Worm (Caenorhabditis elegans): ENCODE results near the gene F17C11.4.
A peak's percentile ranks its signal among the peaks of the same experiment; 100 is the strongest.

The F17C11.4 gene

DNA sequence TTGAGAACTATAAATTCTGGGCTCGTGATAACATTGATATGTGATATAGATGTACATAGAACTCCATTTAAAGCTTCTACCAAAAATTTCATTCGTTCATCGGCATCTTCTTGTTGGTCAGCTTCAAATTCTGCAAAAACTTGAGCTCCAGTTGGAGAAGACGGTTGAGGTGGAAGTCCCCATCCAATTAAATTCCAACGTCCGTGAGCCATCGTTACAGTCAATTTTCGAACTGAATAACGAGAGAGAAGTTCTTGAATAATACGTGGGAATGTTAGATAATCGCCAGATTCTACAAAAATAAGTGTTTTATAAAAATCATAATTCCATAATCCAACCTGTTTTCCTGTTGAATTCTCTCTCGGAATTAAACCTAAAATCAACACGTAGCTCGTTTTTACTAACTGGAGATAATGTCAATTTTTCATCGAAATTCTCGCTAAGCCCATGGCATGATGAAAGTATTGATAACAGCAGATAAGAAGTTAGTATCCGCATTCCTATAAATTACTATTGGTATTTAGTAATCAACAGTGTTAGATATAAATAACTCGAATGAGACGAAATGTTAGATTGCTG, 6.8 kb downstream of the F17C11.4 start, which contains the start of gene pigt-1:
Gene pigt-1, minus strand, starts transcription at position 500 of the 579 bp plus-strand sequence.
- TF ChIP-seq skn-1 (tag; optimal IDR thresholded peaks at IDR 0.05) = no peak
- TF ChIP-seq nhr-102 (tag; optimal IDR thresholded peaks at IDR 0.05) = peak; percentile 15
- no peak for TF ChIP-seq duxl-1 (tag; optimal IDR thresholded peaks at IDR 0.05; ENCODE audit: poor library complexity)
- TF ChIP-seq T26A8.4 (GFP tag; IDR thresholded peaks at IDR 0.05) = peak; percentile 42; the same call in 1 of the 2 replicates
- no peak for TF ChIP-seq madf-9 (GFP tag; conservative IDR thresholded peaks at IDR 0.05)
- peak; percentile 34; the same call in 1 of the 2 replicates for TF ChIP-seq lin-38 (GFP tag; IDR thresholded peaks at IDR 0.05)
- no peak for TF ChIP-seq attf-4 (tag; optimal IDR thresholded peaks at IDR 0.05)
- no peak for TF ChIP-seq unc-130 (GFP tag; optimal IDR thresholded peaks at IDR 0.05)
- no peak for TF ChIP-seq sdz-12 (GFP tag; optimal IDR thresholded peaks at IDR 0.05)
- TF ChIP-seq ctbp-1 (GFP tag; IDR thresholded peaks at IDR 0.05) = no peak
- peak; percentile 77; the same call in 1 of the 2 replicates for TF ChIP-seq zfp-3 (GFP tag; conservative IDR thresholded peaks at IDR 0.05)
- no peak for TF ChIP-seq ama-1 (optimal IDR thresholded peaks at IDR 0.05)
- TF ChIP-seq lsy-2 (tag; optimal IDR thresholded peaks at IDR 0.05) = peak in 1 of 2 experiments; percentile 58
- TF ChIP-seq madf-5 (GFP tag; IDR thresholded peaks at IDR 0.05) = 0 out of 4 replicates have a peak, but pooled peaks of 1 of the 2 experiments have one; percentile 48
- peak; percentile 50 for TF ChIP-seq mes-2 (tag; optimal IDR thresholded peaks at IDR 0.05; ENCODE audit: poor library complexity, severe bottlenecking)
- peak; percentile 39 for TF ChIP-seq dve-1 (tag; optimal IDR thresholded peaks at IDR 0.05; ENCODE audit: insufficient read depth)
- no peak for TF ChIP-seq F44E2.7 (GFP tag; IDR thresholded peaks at IDR 0.05)
- TF ChIP-seq mep-1 (tag; optimal IDR thresholded peaks at IDR 0.05) = no peak
- no peak for TF ChIP-seq hlh-30 (tag; optimal IDR thresholded peaks at IDR 0.05; ENCODE audit: insufficient read depth)
- peak in 1 of 2 experiments; percentile 58 for TF ChIP-seq unc-62 (GFP tag; optimal IDR thresholded peaks at IDR 0.05 in 1 of 2)
- no peak for TF ChIP-seq unc-62 (tag; optimal IDR thresholded peaks at IDR 0.05)
- peak; percentile 5 for TF ChIP-seq hlh-11 (tag; optimal IDR thresholded peaks at IDR 0.05)
- TF ChIP-seq daf-16 (GFP tag; optimal IDR thresholded peaks at IDR 0.05) = peak; percentile 5 to 8
- TF ChIP-seq daf-16 (tag; optimal IDR thresholded peaks at IDR 0.05) = peak; percentile 63
- peak; percentile 45 for TF ChIP-seq T20F7.1 (GFP tag; optimal IDR thresholded peaks at IDR 0.05)

DNA sequence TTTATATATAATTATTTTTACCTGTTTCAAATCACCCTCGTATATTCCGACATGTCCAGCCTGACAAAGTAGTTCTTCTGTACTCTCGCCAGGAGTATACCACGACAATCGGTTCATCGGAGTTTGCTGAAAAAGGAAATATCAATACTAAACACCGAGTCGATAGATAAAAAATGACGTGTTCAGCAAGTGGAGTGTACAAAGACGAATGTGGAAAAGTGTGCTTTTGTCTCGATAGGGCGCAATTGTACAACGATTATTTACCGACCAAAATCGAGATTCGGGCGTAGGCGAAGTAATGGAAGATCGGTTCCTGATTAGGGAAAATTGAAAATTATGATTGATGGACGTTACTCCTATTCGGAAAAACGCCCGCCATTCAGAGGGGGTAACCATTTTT, 8.9 kb downstream of the F17C11.4 start, which contains the start of gene vps-36:
Gene vps-36, minus strand, starts transcription at position 126 of the 400 bp plus-strand sequence.
- TF ChIP-seq ama-1 (optimal IDR thresholded peaks at IDR 0.05) (no peak), T20F7.1 (GFP tag; optimal IDR thresholded peaks at IDR 0.05) (peak; percentile 36), lin-13 (GFP tag; optimal IDR thresholded peaks at IDR 0.05) (peak; percentile 39), hlh-11 (tag; optimal IDR thresholded peaks at IDR 0.05) (peak; percentile 59), dve-1 (tag; optimal IDR thresholded peaks at IDR 0.05; ENCODE audit: insufficient read depth) (peak; percentile 29), pqm-1 (tag; optimal IDR thresholded peaks at IDR 0.05) (peak; percentile 57), tra-1 (GFP tag; IDR thresholded peaks at IDR 0.05) (no peak), madf-5 (GFP tag; IDR thresholded peaks at IDR 0.05) (no peak), nhr-28 (tag; optimal IDR thresholded peaks at IDR 0.05) (peak; percentile 96), lin-38 (GFP tag; IDR thresholded peaks at IDR 0.05) (peak; percentile 37), mep-1 (tag; optimal IDR thresholded peaks at IDR 0.05) (peak; percentile 31), daf-16 (GFP tag; optimal IDR thresholded peaks at IDR 0.05) (no peak), daf-16 (tag; optimal IDR thresholded peaks at IDR 0.05) (peak; percentile 64), F44E2.7 (GFP tag; IDR thresholded peaks at IDR 0.05) (no peak), mxl-2 (GFP tag; conservative IDR thresholded peaks at IDR 0.05) (no peak), nhr-10 (tag; optimal IDR thresholded peaks at IDR 0.05) (no peak), attf-4 (tag; optimal IDR thresholded peaks at IDR 0.05) (no peak), tag-97 (GFP tag; IDR thresholded peaks at IDR 0.05) (no peak), nhr-77 (tag; optimal IDR thresholded peaks at IDR 0.05) (peak; percentile 14), mes-2 (tag; optimal IDR thresholded peaks at IDR 0.05; ENCODE audit: poor library complexity, severe bottlenecking) (peak; percentile 55), zfp-2 (tag; optimal IDR thresholded peaks at IDR 0.05) (no peak), dmd-6 (GFP tag; IDR thresholded peaks at IDR 0.05) (peak; percentile 77), nhr-6 (tag; optimal IDR thresholded peaks at IDR 0.05) (no peak), pha-4 (GFP tag; IDR thresholded peaks at IDR 0.05) (no peak), pha-4 (tag; optimal IDR thresholded peaks at IDR 0.05) (peak; percentile 27), mxl-3 (GFP tag; optimal IDR thresholded peaks at IDR 0.05) (peak; percentile 9)

All from whole organism, L4 larva.